Fruit fly (Drosophila melanogaster) whole organism, embryonic: Measurements from ENCODE around the gene RfC3.

Experiments used
- Ada2b ChIP-seq: fragments of 200-800 bp; sonication (Bioruptor generic); IDR thresholded peaks from 2 replicates; pipeline ENCODE4 v1.3.6; 2022; ENCODE audit warnings: missing biosample characterization, missing genetic modification characterization
- CG10147 ChIP-seq: fragments of 200-800 bp; sonication (Bioruptor generic); optimal IDR thresholded peaks from 2 replicates; lab custom pipeline; 2019; ENCODE audit warnings: missing biosample characterization, mild to moderate bottlenecking, missing genetic modification characterization, moderate library complexity
- CG10209 ChIP-seq: fragments of 200-800 bp; sonication (Bioruptor generic); optimal IDR thresholded peaks from 3 replicates; lab custom pipeline; 2017; ENCODE audit warnings: missing biosample characterization, mild to moderate bottlenecking, missing genetic modification characterization, missing genetic modification reagents
- CG10366 ChIP-seq: fragments of 200-800 bp; sonication (Bioruptor generic); IDR thresholded peaks from 2 replicates; pipeline ENCODE4 v1.3.6; 2022; ENCODE audit warnings: missing biosample characterization, missing genetic modification characterization
- CG10543 ChIP-seq: fragments of 200-800 bp; sonication (Bioruptor generic); optimal IDR thresholded peaks from 3 replicates; lab custom pipeline; 2017; ENCODE audit warnings: missing biosample characterization, mild to moderate bottlenecking, missing genetic modification characterization, moderate library complexity
- CG12219 ChIP-seq: fragments of 200-800 bp; sonication (Bioruptor generic); optimal IDR thresholded peaks from 3 replicates; lab custom pipeline; 2018; ENCODE audit warnings: missing biosample characterization, mild to moderate bottlenecking, missing genetic modification characterization
- CG14710 ChIP-seq: fragments of 200-800 bp; sonication (Bioruptor generic); optimal IDR thresholded peaks from 3 replicates; lab custom pipeline; 2019; ENCODE audit warnings: missing biosample characterization, mild to moderate bottlenecking, missing genetic modification characterization, moderate library complexity
- CG1529 ChIP-seq: fragments of 200-800 bp; sonication (Bioruptor generic); optimal IDR thresholded peaks from 3 replicates; lab custom pipeline; 2018; ENCODE audit warnings: missing biosample characterization, missing genetic modification characterization
- CG1603 ChIP-seq: fragments of 200-800 bp; sonication (Bioruptor generic); optimal IDR thresholded peaks from 2 replicates; lab custom pipeline; 2019; ENCODE audit warnings: missing biosample characterization, mild to moderate bottlenecking, missing genetic modification characterization, moderate library complexity
- CG1647 ChIP-seq: fragments of 200-800 bp; sonication (Bioruptor generic); optimal IDR thresholded peaks from 3 replicates; lab custom pipeline; 2016; ENCODE audit warnings: missing biosample characterization, missing genetic modification characterization
- CG16863 ChIP-seq: fragments of 200-800 bp; sonication (Bioruptor generic); optimal IDR thresholded peaks from 3 replicates; lab custom pipeline; 2016; ENCODE audit warnings: missing biosample characterization, missing genetic modification characterization
- CG1832 ChIP-seq: fragments of 200-800 bp; sonication (Bioruptor generic); optimal IDR thresholded peaks from 2 replicates; lab custom pipeline; 2017; ENCODE audit warnings: missing biosample characterization, mild to moderate bottlenecking, missing genetic modification characterization, inconsistent platforms
- CG18599 ChIP-seq: fragments of 200-800 bp; sonication (Bioruptor generic); optimal IDR thresholded peaks from 3 replicates; lab custom pipeline; 2017; ENCODE audit warnings: missing biosample characterization, missing genetic modification characterization, mild to moderate bottlenecking, moderate library complexity, missing genetic modification reagents
- CG32767 ChIP-seq: fragments of 200-800 bp; sonication (Bioruptor generic); IDR thresholded peaks from 2 replicates; pipeline ENCODE4 v1.3.6; 2022; ENCODE audit warnings: missing biosample characterization, missing genetic modification characterization
- CG33213 ChIP-seq: fragments of 200-800 bp; sonication (Bioruptor generic); optimal IDR thresholded peaks from 3 replicates; lab custom pipeline; 2016; ENCODE audit warnings: missing biosample characterization, missing genetic modification characterization
- CG43689 ChIP-seq: fragments of 200-800 bp; sonication (Bioruptor generic); IDR thresholded peaks from 2 replicates; pipeline ENCODE4 v1.3.6; 2022; ENCODE audit warnings: missing biosample characterization, missing genetic modification characterization
- CG4854 ChIP-seq: fragments of 200-800 bp; sonication (Bioruptor generic); optimal IDR thresholded peaks from 2 replicates; lab custom pipeline; 2016; ENCODE audit warnings: missing biosample characterization, missing genetic modification characterization, inconsistent platforms
- CG8359 ChIP-seq: fragments of 200-800 bp; sonication (Bioruptor generic); optimal IDR thresholded peaks from 2 replicates; lab custom pipeline; 2017; ENCODE audit warnings: missing biosample characterization, mild to moderate bottlenecking, missing genetic modification characterization, borderline replicate concordance
- D19B ChIP-seq: fragments of 200-800 bp; sonication (Bioruptor generic); optimal IDR thresholded peaks from 2 replicates; lab custom pipeline; 2017; ENCODE audit warnings: missing biosample characterization, mild to moderate bottlenecking, missing genetic modification characterization
- Dbx ChIP-seq: fragments of 200-800 bp; sonication (Bioruptor generic); IDR thresholded peaks from 3 replicates; pipeline ENCODE4 v1.3.6; 2022; ENCODE audit warnings: missing biosample characterization, missing genetic modification characterization
- Gsc ChIP-seq: fragments of 200-800 bp; sonication (Bioruptor generic); IDR thresholded peaks from 2 replicates; pipeline ENCODE4 v1.3.6; 2022; ENCODE audit warnings: missing biosample characterization, missing genetic modification characterization
- HHEX ChIP-seq: fragments of 200-800 bp; sonication (Bioruptor generic); optimal IDR thresholded peaks from 3 replicates; lab custom pipeline; 2017; ENCODE audit warnings: missing biosample characterization, mild to moderate bottlenecking, missing genetic modification characterization, missing genetic modification reagents
- HLH3B ChIP-seq: fragments of 200-800 bp; sonication (Bioruptor generic); IDR thresholded peaks from 2 replicates; pipeline ENCODE4 v1.3.6; 2022; ENCODE audit warnings: missing biosample characterization, missing genetic modification characterization
- Hey ChIP-seq: fragments of 200-800 bp; sonication (Bioruptor generic); optimal IDR thresholded peaks from 3 replicates; lab custom pipeline; 2018; ENCODE audit warnings: missing biosample characterization, mild to moderate bottlenecking, missing genetic modification characterization
- Hmx ChIP-seq: fragments of 200-800 bp; sonication (Bioruptor generic); optimal IDR thresholded peaks from 2 replicates; lab custom pipeline; 2016; ENCODE audit warnings: missing biosample characterization, missing genetic modification characterization
- Hr51 ChIP-seq, 2 experiments: fragments of 200-800 bp; sonication (Bioruptor generic); optimal IDR thresholded peaks; 2 replicates in 1 of 2; 3 replicates in 1 of 2; lab custom pipeline; 2016 to 2018; ENCODE audit warnings: missing biosample characterization in 2 of 2, missing genetic modification characterization in 2 of 2, mild to moderate bottlenecking in 1 of 2, moderate library complexity in 1 of 2
- Jarid2 ChIP-seq: fragments of 200-800 bp; sonication (Bioruptor generic); optimal IDR thresholded peaks from 3 replicates; lab custom pipeline; 2017; ENCODE audit warnings: mild to moderate bottlenecking, missing biosample characterization, missing genetic modification reagents, missing genetic modification characterization
- Lpt ChIP-seq: fragments of >200 bp; optimal IDR thresholded peaks from 2 replicates; lab custom pipeline; 2018; ENCODE audit warnings: missing biosample characterization, missing genetic modification characterization
- MBD-R2 ChIP-seq: fragments of 200-800 bp; sonication (Bioruptor generic); IDR thresholded peaks from 2 replicates; pipeline ENCODE4 v1.3.6; 2022; ENCODE audit warnings: missing biosample characterization, missing genetic modification characterization
- Med ChIP-seq: fragments of 200-800 bp; sonication (Bioruptor generic); peaks from one replicate; lab custom pipeline; 2016; ENCODE audit warnings: missing biosample characterization, missing genetic modification characterization, mild to moderate bottlenecking, inconsistent platforms, moderate library complexity
- NC2α ChIP-seq: fragments of 200-800 bp; sonication (Bioruptor generic); optimal IDR thresholded peaks from 2 replicates; lab custom pipeline; 2016; ENCODE audit warnings: missing biosample characterization, missing genetic modification characterization
- NK7.1 ChIP-seq: fragments of 200-800 bp; sonication (Bioruptor generic); optimal IDR thresholded peaks from 3 replicates; lab custom pipeline; 2016; ENCODE audit warnings: missing biosample characterization, missing genetic modification characterization
- Sin3A ChIP-seq: fragments of >200 bp; optimal IDR thresholded peaks from 2 replicates; lab custom pipeline; 2018
- Xrp1 ChIP-seq: fragments of 200-800 bp; sonication (Bioruptor generic); IDR thresholded peaks from 2 replicates; pipeline ENCODE4 v1.3.6; 2022; ENCODE audit warnings: missing biosample characterization, missing genetic modification characterization
- ac ChIP-seq: fragments of 200-800 bp; sonication (Bioruptor generic); optimal IDR thresholded peaks from 3 replicates; lab custom pipeline; 2017; ENCODE audit warnings: missing biosample characterization, mild to moderate bottlenecking, missing genetic modification characterization
- ara ChIP-seq: fragments of 200-800 bp; sonication (Bioruptor generic); IDR thresholded peaks from 2 replicates; pipeline ENCODE4 v1.3.6; 2022; ENCODE audit warnings: missing biosample characterization, missing genetic modification characterization
- crol ChIP-seq: fragments of 200-800 bp; sonication (Bioruptor generic); IDR thresholded peaks from 2 replicates; pipeline ENCODE4 v1.3.6; 2022; ENCODE audit warnings: missing biosample characterization, missing genetic modification characterization
- dmrt99B ChIP-seq: fragments of 200-800 bp; sonication (Bioruptor generic); optimal IDR thresholded peaks from 2 replicates; lab custom pipeline; 2018; ENCODE audit warnings: missing biosample characterization, mild to moderate bottlenecking, missing genetic modification characterization, moderate library complexity
- hb ChIP-seq: fragments of 200-800 bp; sonication (Bioruptor generic); IDR thresholded peaks from 3 replicates; pipeline ENCODE4 v1.3.6; 2022; ENCODE audit warnings: missing biosample characterization, missing genetic modification characterization; ENCODE audit not compliant: partially characterized antibody
- hth ChIP-seq: fragments of >200 bp; optimal IDR thresholded peaks from 2 replicates; lab custom pipeline; 2017; ENCODE audit warnings: inconsistent platforms
- insv ChIP-seq, 2 experiments: fragments of 200-800 bp; sonication (Bioruptor generic); optimal IDR thresholded peaks; 3 replicates each; lab custom pipeline; 2016 to 2018; ENCODE audit warnings: missing biosample characterization in 2 of 2, missing genetic modification characterization in 2 of 2
- inv ChIP-seq: fragments of 200-800 bp; sonication (Bioruptor generic); IDR thresholded peaks from 2 replicates; pipeline ENCODE4 v1.3.6; 2022; ENCODE audit warnings: missing biosample characterization, missing genetic modification characterization; ENCODE audit not compliant: partially characterized antibody
- kay ChIP-seq: fragments of 200-800 bp; sonication (Bioruptor generic); optimal IDR thresholded peaks from 2 replicates; lab custom pipeline; 2016; ENCODE audit warnings: missing biosample characterization, missing genetic modification characterization
- nau ChIP-seq: fragments of 200-800 bp; sonication (Bioruptor generic); optimal IDR thresholded peaks from 3 replicates; lab custom pipeline; 2017; ENCODE audit warnings: missing biosample characterization, mild to moderate bottlenecking, missing genetic modification characterization, missing genetic modification reagents
- nerfin-2 ChIP-seq: fragments of 200-800 bp; sonication (Bioruptor generic); IDR thresholded peaks from 2 replicates; pipeline ENCODE4 v1.3.6; 2022; ENCODE audit warnings: missing biosample characterization, missing genetic modification characterization; ENCODE audit not compliant: partially characterized antibody
- onecut ChIP-seq: fragments of 200-800 bp; sonication (Bioruptor generic); IDR thresholded peaks from 2 replicates; pipeline ENCODE4 v1.3.6; 2022; ENCODE audit warnings: missing biosample characterization, missing genetic modification characterization
- otp ChIP-seq: fragments of 200-800 bp; sonication (Bioruptor generic); IDR thresholded peaks from 3 replicates; pipeline ENCODE4, ENCODE4 v1.3.6; 2022; ENCODE audit warnings: missing biosample characterization, missing genetic modification characterization
- pita ChIP-seq: fragments of 200-800 bp; sonication (Bioruptor generic); optimal IDR thresholded peaks from 2 replicates; lab custom pipeline; 2017; ENCODE audit warnings: missing biosample characterization, mild to moderate bottlenecking, missing genetic modification characterization
- sug ChIP-seq: fragments of 200-800 bp; optimal IDR thresholded peaks from 2 replicates; lab custom pipeline; 2019; ENCODE audit warnings: missing biosample characterization, mild to moderate bottlenecking, missing genetic modification characterization, moderate library complexity
- tup ChIP-seq: fragments of 200-800 bp; sonication (Bioruptor generic); optimal IDR thresholded peaks from 2 replicates; lab custom pipeline; 2016; ENCODE audit warnings: missing biosample characterization, mild to moderate bottlenecking, missing genetic modification characterization, moderate library complexity
- vvl ChIP-seq: fragments of 200-800 bp; sonication (Bioruptor generic); IDR thresholded peaks from 2 replicates; pipeline ENCODE4 v1.3.6; 2022; ENCODE audit warnings: missing biosample characterization, missing genetic modification characterization

The RfC3 gene

DNA sequence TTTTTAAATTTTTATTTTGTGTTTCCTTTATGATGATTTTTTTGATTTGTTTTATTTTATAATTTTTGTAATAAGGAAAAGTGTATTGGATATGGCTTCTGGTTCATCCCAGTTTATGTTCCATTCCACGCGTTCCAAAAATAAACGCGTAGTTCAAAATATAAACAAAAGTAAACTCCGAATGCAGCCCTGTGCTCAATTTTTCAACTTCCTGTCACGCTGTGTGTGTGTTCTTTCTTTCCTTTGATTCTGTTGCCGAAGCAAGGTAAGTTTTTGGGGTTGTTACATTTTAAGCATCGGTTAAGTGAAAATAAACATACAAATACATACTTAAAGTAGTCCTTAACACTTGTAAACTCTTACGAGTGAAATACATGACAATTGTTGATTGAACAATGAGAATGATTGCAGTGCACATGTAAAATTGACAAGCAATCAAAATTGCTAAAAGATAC is 10.8 kb upstream of the RfC3 start, which contains the start of the genes Ip259 and RpS27A (continued):
- peak; percentile 61; the same call in 1 of the 2 replicates for TF ChIP-seq CG32767 (GFP tag; lab: Robert Waterston, UW)
- TF ChIP-seq nerfin-2, result no peak
- peak; percentile 6 for TF ChIP-seq Hmx
- TF ChIP-seq ac, result peak; percentile 62
- no peak for TF ChIP-seq pita (GFP tag; lab: Kevin White, UChicago)
- TF ChIP-seq Lpt (GFP tag; lab: Kevin White, UChicago), result no peak
- peak; percentile 87 for TF ChIP-seq vvl
- TF ChIP-seq CG33213 (GFP tag; lab: Kevin White, UChicago), result peak; percentile 88
- TF ChIP-seq NC2α (GFP tag; lab: Kevin White, UChicago), result peak; percentile 47
- TF ChIP-seq CG14710 (tag; lab: Kevin White, UChicago), result peak; percentile 73
- no peak for TF ChIP-seq crol (GFP tag; lab: Robert Waterston, UW)
- no peak for TF ChIP-seq Gsc (GFP tag; lab: Robert Waterston, UW)
- peak; percentile 64 for TF ChIP-seq CG1647 (GFP tag; lab: Kevin White, UChicago)
- no peak for TF ChIP-seq hb (GFP tag; lab: Robert Waterston, UW)
- peak; percentile 75 for TF ChIP-seq sug (tag; lab: Kevin White, UChicago)
- TF ChIP-seq HLH3B (GFP tag; lab: Robert Waterston, UW), result peak; percentile 73; the same call in 1 of the 2 replicates
- TF ChIP-seq Xrp1 (GFP tag; lab: Robert Waterston, UW), result no peak
- TF ChIP-seq inv (GFP tag; lab: Robert Waterston, UW), result no peak
- no peak for TF ChIP-seq hth (lab: Kevin White, UChicago)
- TF ChIP-seq otp (GFP tag; lab: Robert Waterston, UW), result no peak; the same call in 2 of the 3 replicates
- TF ChIP-seq CG1529 (GFP tag; lab: Kevin White, UChicago), result peak; percentile 55
- peak; percentile 66 for TF ChIP-seq CG10147
- no peak for TF ChIP-seq dmrt99B
- TF ChIP-seq nau (GFP tag; lab: Kevin White, UChicago), result peak; percentile 69
- TF ChIP-seq CG43689 (GFP tag; lab: Robert Waterston, UW), result no peak
- TF ChIP-seq insv (GFP tag; optimal IDR thresholded peaks at IDR 0.05; lab: Kevin White, UChicago), result peak in 1 of 2 experiments; percentile 62
- TF ChIP-seq Sin3A (lab: Kevin White, UChicago), result no peak
- no peak for TF ChIP-seq Jarid2
- TF ChIP-seq CG8359 (GFP tag; lab: Kevin White, UChicago), result peak; percentile 60
- TF ChIP-seq CG12219 (GFP tag; lab: Kevin White, UChicago), result peak; percentile 56
- TF ChIP-seq CG10366, result no peak; the same call in 1 of the 2 replicates
- peak; percentile 97 for TF ChIP-seq Med (GFP tag; lab: Kevin White, UChicago)
- TF ChIP-seq CG18599, result no peak
- TF ChIP-seq CG16863, result peak; percentile 47
- peak; percentile 67 for TF ChIP-seq CG10543 (GFP tag; lab: Kevin White, UChicago)
- TF ChIP-seq CG4854 (GFP tag; lab: Kevin White, UChicago), result peak; percentile 57
- TF ChIP-seq Hey (tag; lab: Kevin White, UChicago), result no peak
- no peak for TF ChIP-seq kay (GFP tag; lab: Kevin White, UChicago)
- no peak for TF ChIP-seq tup
- peak; percentile 82 for TF ChIP-seq HHEX (GFP tag; lab: Kevin White, UChicago)
- peak; percentile 100 for TF ChIP-seq CG1603 (tag; lab: Kevin White, UChicago)
- peak; percentile 48; the same call in 1 of the 2 replicates for TF ChIP-seq MBD-R2 (GFP tag; lab: Robert Waterston, UW)
- TF ChIP-seq D19B, result peak; percentile 56
- peak; percentile 75 for TF ChIP-seq onecut (GFP tag; lab: Robert Waterston, UW)
- no peak for TF ChIP-seq CG1832
- TF ChIP-seq Ada2b (GFP tag; lab: Robert Waterston, UW), result no peak; the same call in 1 of the 2 replicates
- TF ChIP-seq Hr51 (GFP tag; optimal IDR thresholded peaks at IDR 0.05; lab: Kevin White, UChicago), result peak in 1 of 2 experiments; percentile 38
- TF ChIP-seq Dbx (GFP tag; lab: Robert Waterston, UW), result peak; percentile 88
- TF ChIP-seq ara (GFP tag; lab: Robert Waterston, UW), result no peak
- peak; percentile 44 for TF ChIP-seq NK7.1 (GFP tag; lab: Kevin White, UChicago)
- peak; percentile 80 for TF ChIP-seq CG10209 (GFP tag; lab: Kevin White, UChicago)
